Fruit fly (Drosophila melanogaster): ENCODE measurements around the gene CG9837.

DNA sequence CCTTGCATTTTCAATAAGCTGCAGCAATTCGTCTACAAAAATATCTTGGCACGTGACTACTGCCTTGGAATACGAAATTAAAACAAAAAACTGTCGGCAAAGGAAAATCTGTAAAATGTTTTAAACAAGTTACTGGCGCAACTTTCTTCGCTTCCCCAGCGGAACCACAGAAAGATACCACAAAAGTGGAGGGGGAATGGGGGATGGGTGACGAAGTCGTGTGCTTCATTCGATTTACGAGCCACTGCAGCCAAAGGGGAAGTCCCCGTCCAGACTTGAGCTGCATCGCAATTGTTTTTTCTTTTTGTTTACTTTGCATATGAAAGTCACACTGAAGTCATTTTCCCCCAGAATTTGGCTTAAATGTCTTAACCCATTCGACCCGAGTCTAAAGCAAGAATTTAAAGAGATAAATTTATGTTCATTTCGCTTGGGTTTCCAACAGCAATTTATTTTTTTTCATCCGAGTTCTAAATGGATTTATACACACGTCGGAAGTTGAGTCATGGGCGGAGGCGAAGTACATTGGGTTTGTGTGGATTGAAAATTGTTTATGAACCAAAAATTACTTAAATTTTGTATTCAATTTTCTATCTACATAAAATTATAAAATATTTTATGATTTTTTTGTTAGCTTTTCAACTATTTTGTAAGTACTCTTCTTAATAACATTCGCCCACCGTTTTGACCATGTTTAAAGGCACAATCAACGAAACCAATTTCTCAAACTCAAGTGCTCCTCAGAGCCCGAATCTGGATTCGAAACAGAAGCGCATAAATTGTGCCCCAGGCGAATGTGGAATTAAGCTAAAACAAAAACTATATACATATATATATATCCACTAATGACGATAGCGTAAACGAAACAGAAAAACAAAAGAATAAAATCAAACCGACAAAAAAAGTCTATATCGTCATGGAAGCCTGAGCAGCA, 47.0 kb upstream of the CG9837 start:
- TF ChIP-seq Mnt (GFP tag; optimal IDR thresholded peaks at IDR 0.05), result no peak
- TF ChIP-seq CG1620 (GFP tag; optimal IDR thresholded peaks at IDR 0.05), result no peak
- no peak for TF ChIP-seq Clk (GFP tag; optimal IDR thresholded peaks at IDR 0.05)
- no peak for TF ChIP-seq CG7101 (tag; optimal IDR thresholded peaks at IDR 0.05)
- peak; percentile 74 for TF ChIP-seq kay (GFP tag; ENCODE audit: borderline replicate concordance)
- no peak for TF ChIP-seq CG5204 (GFP tag; optimal IDR thresholded peaks at IDR 0.05)
- no peak for TF ChIP-seq CG7045 (GFP tag; optimal IDR thresholded peaks at IDR 0.05)
- no peak for TF ChIP-seq Crg-1 (GFP tag; optimal IDR thresholded peaks at IDR 0.05)
- no peak for TF ChIP-seq tj (GFP tag; optimal IDR thresholded peaks at IDR 0.05)
- no peak for TF ChIP-seq CG14711 (tag; optimal IDR thresholded peaks at IDR 0.05)
- no peak for TF ChIP-seq CG11617 (GFP tag; optimal IDR thresholded peaks at IDR 0.05)
- TF ChIP-seq bab1 (GFP tag; optimal IDR thresholded peaks at IDR 0.05), result no peak
- TF ChIP-seq toe (GFP tag; optimal IDR thresholded peaks at IDR 0.05), result no peak
